Fruit fly (Drosophila melanogaster) Kc167 (cell line): ENCODE measurements around the gene CG1840.

ENCODE experiments used
- Myc ChIP-seq: fragments of >200 bp; optimal IDR thresholded peaks from 2 replicates; lab custom pipeline; 2017; ENCODE audit warnings: missing external identifiers
- insv ChIP-seq: fragments of >200 bp; optimal IDR thresholded peaks from 3 replicates; lab custom pipeline; 2018; ENCODE audit warnings: missing external identifiers

- no peak for TF ChIP-seq Myc (lab: Kevin White, UChicago)
- TF ChIP-seq insv (lab: Kevin White, UChicago) = no peak
Measured at dm6 chrX:11848507-11849264, 39.5 kb upstream of the CG1840 start.
